Worm (Caenorhabditis elegans) whole organism, late embryonic: ENCODE data around the gene srh-293.

Experiments
- C08G9.2 ChIP-seq: sonication (generic microtip); optimal IDR thresholded peaks from 2 replicates; lab custom pipeline; 2016; ENCODE audit warnings: mild to moderate bottlenecking, missing genetic modification characterization, moderate library complexity, missing compliant biosample characterization
- K02D7.2 ChIP-seq: sonication (generic microtip); optimal IDR thresholded peaks from 2 replicates; lab custom pipeline; 2017; ENCODE audit warnings: mild to moderate bottlenecking, missing genetic modification characterization, missing compliant biosample characterization
- K09A11.1 ChIP-seq: sonication (generic microtip); optimal IDR thresholded peaks from 2 replicates; lab custom pipeline; 2017; ENCODE audit warnings: antibody characterized with exemption, mild to moderate bottlenecking, missing genetic modification characterization, missing compliant biosample characterization; ENCODE audit not compliant: insufficient read depth
- ama-1 ChIP-seq: fragments of 150-350 bp; optimal IDR thresholded peaks from 2 replicates; lab custom pipeline; 2014
- ceh-14 ChIP-seq: sonication (generic microtip); optimal IDR thresholded peaks from 2 replicates; lab custom pipeline; 2016; ENCODE audit warnings: missing genotype, missing genetic modification characterization, missing compliant biosample characterization
- ceh-2 ChIP-seq: sonication (generic microtip); optimal IDR thresholded peaks from 2 replicates; lab custom pipeline; 2016; ENCODE audit warnings: missing genotype, missing genetic modification characterization, missing compliant biosample characterization
- ceh-22 ChIP-seq: sonication (generic microtip); optimal IDR thresholded peaks from 2 replicates; lab custom pipeline; 2017; ENCODE audit warnings: missing biosample characterization, missing genetic modification characterization
- ceh-24 ChIP-seq: sonication (generic microtip); optimal IDR thresholded peaks from 2 replicates; lab custom pipeline; 2016; ENCODE audit warnings: mild to moderate bottlenecking, missing genetic modification characterization, missing compliant biosample characterization
- ceh-30 ChIP-seq: fragments of 150-350 bp; optimal IDR thresholded peaks from 2 replicates; lab custom pipeline; 2014; ENCODE audit warnings: missing biosample characterization, missing genetic modification characterization
- ceh-34 ChIP-seq: sonication (generic microtip); optimal IDR thresholded peaks from 2 replicates; lab custom pipeline; 2016; ENCODE audit warnings: mild to moderate bottlenecking, missing genetic modification characterization, missing compliant biosample characterization
- ceh-45 ChIP-seq: fragments of 200-800 bp; sonication (Bioruptor generic); IDR thresholded peaks from 2 replicates; pipeline ENCODE4 v1.3.6; 2022; ENCODE audit warnings: missing genetic modification reagents, missing genetic modification characterization, missing compliant biosample characterization
- ceh-48 ChIP-seq: sonication (generic microtip); optimal IDR thresholded peaks from 2 replicates; lab custom pipeline; 2016; ENCODE audit warnings: missing genetic modification characterization, inconsistent platforms, missing compliant biosample characterization
- ceh-9 ChIP-seq: sonication (generic microtip); optimal IDR thresholded peaks from 2 replicates; lab custom pipeline; 2016; ENCODE audit warnings: mild to moderate bottlenecking, missing genetic modification characterization, inconsistent platforms, missing compliant biosample characterization
- che-1 ChIP-seq: sonication (generic microtip); optimal IDR thresholded peaks from 2 replicates; lab custom pipeline; 2016; ENCODE audit warnings: mild to moderate bottlenecking, missing genetic modification characterization, missing compliant biosample characterization
- dmd-4 ChIP-seq: sonication (generic microtip); optimal IDR thresholded peaks from 2 replicates; lab custom pipeline; 2016; ENCODE audit warnings: borderline replicate concordance, missing genetic modification characterization, missing compliant biosample characterization
- dve-1 ChIP-seq: sonication (generic microtip); optimal IDR thresholded peaks from 2 replicates; lab custom pipeline; 2017; ENCODE audit warnings: antibody characterized with exemption, mild to moderate bottlenecking, missing genetic modification characterization, missing compliant biosample characterization
- fkh-10 ChIP-seq: fragments of 150-350 bp; optimal IDR thresholded peaks from 2 replicates; lab custom pipeline; 2014; ENCODE audit warnings: missing biosample characterization, missing genetic modification reagents, missing genetic modification characterization
- hlh-13 ChIP-seq: fragments of 200-800 bp; sonication (Bioruptor generic); optimal IDR thresholded peaks from 2 replicates; lab custom pipeline; 2018; ENCODE audit warnings: mild to moderate bottlenecking, missing genetic modification characterization, missing compliant biosample characterization
- hlh-8 ChIP-seq: sonication (generic microtip); optimal IDR thresholded peaks from 2 replicates; lab custom pipeline; 2016; ENCODE audit warnings: missing genotype, missing genetic modification characterization, missing compliant biosample characterization
- lim-6 ChIP-seq: sonication (generic microtip); optimal IDR thresholded peaks from 2 replicates; lab custom pipeline; 2016; ENCODE audit warnings: missing genetic modification characterization, missing compliant biosample characterization
- lin-11 ChIP-seq: fragments of 200-800 bp; sonication (Bioruptor generic); optimal IDR thresholded peaks from 2 replicates; lab custom pipeline; 2018; ENCODE audit warnings: mild to moderate bottlenecking, missing genetic modification characterization, missing compliant biosample characterization
- mec-3 ChIP-seq: sonication (generic microtip); optimal IDR thresholded peaks from 2 replicates; lab custom pipeline; 2016; ENCODE audit warnings: borderline replicate concordance, missing genetic modification characterization, missing compliant biosample characterization
- nfya-1 ChIP-seq: sonication (generic microtip); optimal IDR thresholded peaks from 2 replicates; lab custom pipeline; 2017; ENCODE audit warnings: missing genetic modification characterization, mild to moderate bottlenecking, missing compliant biosample characterization, antibody characterized with exemption, moderate library complexity
- nhr-11 ChIP-seq: fragments of 150-350 bp; optimal IDR thresholded peaks from 2 replicates; lab custom pipeline; 2014; ENCODE audit warnings: missing biosample characterization, missing genetic modification characterization
- nhr-232 ChIP-seq: sonication (generic microtip); optimal IDR thresholded peaks from 2 replicates; lab custom pipeline; 2016; ENCODE audit warnings: missing genetic modification characterization, missing compliant biosample characterization
- npax-4 ChIP-seq: sonication (generic microtip); optimal IDR thresholded peaks from 2 replicates; lab custom pipeline; 2016; ENCODE audit warnings: missing genetic modification characterization, missing compliant biosample characterization
- pag-3 ChIP-seq: sonication (generic microtip); optimal IDR thresholded peaks from 2 replicates; lab custom pipeline; 2016; ENCODE audit warnings: missing compliant biosample characterization, missing genetic modification characterization, borderline replicate concordance
- pat-9 ChIP-seq: fragments of 200-800 bp; sonication (Bioruptor generic); optimal IDR thresholded peaks from 2 replicates; lab custom pipeline; 2018; ENCODE audit warnings: mild to moderate bottlenecking, missing genetic modification characterization, moderate library complexity, missing compliant biosample characterization
- pha-2 ChIP-seq: sonication (generic microtip); optimal IDR thresholded peaks from 2 replicates; lab custom pipeline; 2017; ENCODE audit warnings: mild to moderate bottlenecking, missing genetic modification characterization, missing compliant biosample characterization
- ref-2 ChIP-seq: sonication (generic microtip); optimal IDR thresholded peaks from 2 replicates; lab custom pipeline; 2016; ENCODE audit warnings: missing genetic modification characterization, missing compliant biosample characterization
- rnt-1 ChIP-seq: sonication (generic microtip); optimal IDR thresholded peaks from 2 replicates; lab custom pipeline; 2016; ENCODE audit warnings: missing genetic modification characterization, missing compliant biosample characterization
- sdc-2 ChIP-seq: sonication (generic microtip); optimal IDR thresholded peaks from 2 replicates; lab custom pipeline; 2016; ENCODE audit warnings: missing genotype, missing genetic modification characterization, missing compliant biosample characterization
- sox-2 ChIP-seq: fragments of 200-800 bp; sonication (Bioruptor generic); IDR thresholded peaks from 2 replicates; pipeline ENCODE4 v1.3.6; 2022; ENCODE audit warnings: missing genetic modification reagents, missing genetic modification characterization, missing compliant biosample characterization
- syd-9 ChIP-seq: sonication (generic microtip); optimal IDR thresholded peaks from 2 replicates; lab custom pipeline; 2016; ENCODE audit warnings: mild to moderate bottlenecking, missing genetic modification characterization, moderate library complexity, missing compliant biosample characterization
- tbx-2 ChIP-seq: sonication (generic microtip); optimal IDR thresholded peaks from 2 replicates; lab custom pipeline; 2016; ENCODE audit warnings: missing genetic modification characterization, missing compliant biosample characterization
- ttx-3 ChIP-seq: sonication (generic microtip); optimal IDR thresholded peaks from 2 replicates; lab custom pipeline; 2016; ENCODE audit warnings: missing genetic modification reagents, missing genetic modification characterization, missing compliant biosample characterization
- unc-3 ChIP-seq, 2 experiments: fragments of 200-800 bp in 1 of 2; sonication (Bioruptor generic) in 1 of 2; sonication (generic microtip) in 1 of 2; conservative IDR thresholded peaks in 1 of 2; optimal IDR thresholded peaks in 1 of 2; 2 replicates each; pipeline versions ENCODE4 v1.3.6 to Lab custom; 2016 to 2022; ENCODE audit warnings: missing compliant biosample characterization in 2 of 2, missing genetic modification characterization in 2 of 2, missing genetic modification reagents in 1 of 2
- unc-42 ChIP-seq: sonication (generic microtip); optimal IDR thresholded peaks from 2 replicates; lab custom pipeline; 2016; ENCODE audit warnings: missing genotype, missing genetic modification characterization, missing compliant biosample characterization
- unc-55 ChIP-seq: sonication (generic microtip); optimal IDR thresholded peaks from 2 replicates; lab custom pipeline; 2017; ENCODE audit warnings: missing biosample characterization, missing genetic modification reagents, missing genetic modification characterization
- zip-5 ChIP-seq: sonication (generic microtip); optimal IDR thresholded peaks from 2 replicates; lab custom pipeline; 2016; ENCODE audit warnings: missing genetic modification characterization, missing compliant biosample characterization

srh-293 gene

ce11 chrV:15912677-15913076 lies 46.7 kb downstream of the srh-293 start:
- TF ChIP-seq tbx-2 (tag; lab: Kevin White, UChicago), result no peak
- TF ChIP-seq syd-9 (tag; lab: Kevin White, UChicago), result no peak
- TF ChIP-seq npax-4, result no peak
- no peak for TF ChIP-seq unc-42 (tag; lab: Kevin White, UChicago)
- TF ChIP-seq lim-6 (tag; lab: Kevin White, UChicago), result no peak
- TF ChIP-seq zip-5 (tag; lab: Kevin White, UChicago), result no peak
- TF ChIP-seq dmd-4 (tag; lab: Kevin White, UChicago), result no peak

- TF ChIP-seq ceh-34 (tag; lab: Kevin White, UChicago), result no peak
- no peak for TF ChIP-seq ref-2 (tag; lab: Kevin White, UChicago)
- no peak for TF ChIP-seq mec-3
- TF ChIP-seq syd-9 (tag; lab: Kevin White, UChicago), result no peak
- TF ChIP-seq pat-9 (tag; lab: Kevin White, UChicago), result no peak
- TF ChIP-seq ceh-24 (tag; lab: Kevin White, UChicago), result no peak
- no peak for TF ChIP-seq dve-1
- no peak for TF ChIP-seq ceh-30
- TF ChIP-seq C08G9.2, result no peak
- no peak for TF ChIP-seq K09A11.1
- no peak for TF ChIP-seq lin-11
- no peak for TF ChIP-seq ceh-2
- no peak for TF ChIP-seq unc-3 (GFP tag; conservative IDR thresholded peaks at IDR 0.05; lab: Robert Waterston, UW)
- TF ChIP-seq unc-3 (tag; optimal IDR thresholded peaks at IDR 0.05; lab: Kevin White, UChicago), result no peak
- no peak for TF ChIP-seq hlh-8
- no peak for TF ChIP-seq ceh-48 (tag; lab: Kevin White, UChicago)
These were observed 47.8 kb downstream of the srh-293 start, which contains the start of gene F35E8.7 for ce11 chrV:15913714-15914113. Gene F35E8.7 (plus strand): TSS chrV:15914014.

- no peak for TF ChIP-seq nhr-232 (tag; lab: Kevin White, UChicago)
- no peak for TF ChIP-seq sox-2 (GFP tag; lab: Robert Waterston, UW)
- no peak for TF ChIP-seq ceh-22
- TF ChIP-seq ceh-30, result no peak
- no peak for TF ChIP-seq ceh-34 (tag; lab: Kevin White, UChicago)
- no peak for TF ChIP-seq K02D7.2 (tag; lab: Kevin White, UChicago)
- no peak for TF ChIP-seq C08G9.2
- no peak for TF ChIP-seq syd-9 (tag; lab: Kevin White, UChicago)
- no peak for TF ChIP-seq dmd-4 (tag; lab: Kevin White, UChicago)
- TF ChIP-seq hlh-13, result no peak
- TF ChIP-seq che-1 (tag; lab: Kevin White, UChicago), result no peak
- TF ChIP-seq pag-3, result no peak
- no peak for TF ChIP-seq ceh-48 (tag; lab: Kevin White, UChicago)
These were observed 48.8 kb downstream of the srh-293 start for ce11 chrV:15914774-15915173.

- TF ChIP-seq nfya-1 (tag; lab: Kevin White, UChicago), result no peak
- TF ChIP-seq ceh-9 (tag; lab: Kevin White, UChicago), result no peak
- TF ChIP-seq ceh-14 (tag; lab: Kevin White, UChicago), result no peak
- TF ChIP-seq unc-42 (tag; lab: Kevin White, UChicago), result no peak
- TF ChIP-seq ceh-45 (GFP tag; lab: Robert Waterston, UW), result no peak
- TF ChIP-seq unc-55 (GFP tag; lab: Kevin White, UChicago), result no peak
These were observed 49.4 kb downstream of the srh-293 start for ce11 chrV:15915307-15915706.

- TF ChIP-seq tbx-2 (tag; lab: Kevin White, UChicago), result no peak
- TF ChIP-seq pat-9 (tag; lab: Kevin White, UChicago), result no peak
- no peak for TF ChIP-seq unc-3 (GFP tag; conservative IDR thresholded peaks at IDR 0.05; lab: Robert Waterston, UW)
- no peak for TF ChIP-seq unc-3 (tag; optimal IDR thresholded peaks at IDR 0.05; lab: Kevin White, UChicago)
- TF ChIP-seq sox-2 (GFP tag; lab: Robert Waterston, UW), result no peak
- no peak for TF ChIP-seq pag-3
- no peak for TF ChIP-seq ceh-30
- no peak for TF ChIP-seq pha-2 (tag; lab: Kevin White, UChicago)
- TF ChIP-seq fkh-10 (GFP tag; lab: Kevin White, UChicago), result no peak
- TF ChIP-seq rnt-1, result no peak
- TF ChIP-seq K02D7.2 (tag; lab: Kevin White, UChicago), result no peak
- TF ChIP-seq ceh-9 (tag; lab: Kevin White, UChicago), result no peak
- no peak for TF ChIP-seq ama-1 (lab: Kevin White, UChicago)
- TF ChIP-seq ceh-24 (tag; lab: Kevin White, UChicago), result no peak
- no peak for TF ChIP-seq nfya-1 (tag; lab: Kevin White, UChicago)
- no peak for TF ChIP-seq C08G9.2
- no peak for TF ChIP-seq nhr-11 (tag; lab: Kevin White, UChicago)
- no peak for TF ChIP-seq ttx-3
- TF ChIP-seq sdc-2 (tag; lab: Kevin White, UChicago), result no peak
These were observed 50.0 kb downstream of the srh-293 start, which contains the start of gene gst-38 for ce11 chrV:15915919-15916318. Gene gst-38 (minus strand): TSS chrV:15916070.
